Fruit fly (Drosophila melanogaster): ENCODE data around the gene CG16964.

DNA sequence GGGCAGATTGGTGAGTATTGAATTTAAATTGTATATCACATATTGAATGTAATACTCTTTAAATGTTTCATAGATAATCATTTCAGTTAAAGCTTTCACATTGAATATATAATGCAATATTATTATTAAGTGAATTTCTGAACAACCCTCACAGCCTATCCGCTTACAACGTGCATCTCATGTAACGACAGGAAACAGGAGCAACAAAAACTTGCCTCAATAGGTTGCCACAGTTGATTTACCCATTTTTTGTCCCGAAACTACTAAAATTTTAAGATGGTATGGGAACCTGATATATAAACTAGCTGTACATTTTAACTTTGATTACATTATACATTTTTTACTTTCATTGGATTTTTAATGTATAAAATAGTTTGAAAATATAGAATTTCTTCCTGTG lies 11.0 kb downstream of the CG16964 start:
- TF ChIP-seq OdsH (GFP tag; optimal IDR thresholded peaks at IDR 0.05), result no peak
- no peak for TF ChIP-seq Hr78 (GFP tag; optimal IDR thresholded peaks at IDR 0.05)
- TF ChIP-seq h (GFP tag; optimal IDR thresholded peaks at IDR 0.05), result no peak
- no peak for TF ChIP-seq usp (GFP tag; optimal IDR thresholded peaks at IDR 0.05)
- TF ChIP-seq tai (GFP tag; optimal IDR thresholded peaks at IDR 0.05), result no peak
- no peak for TF ChIP-seq psq (GFP tag; optimal IDR thresholded peaks at IDR 0.05)
- TF ChIP-seq Jra (GFP tag; optimal IDR thresholded peaks at IDR 0.05), result no peak
- TF ChIP-seq jim (GFP tag; optimal IDR thresholded peaks at IDR 0.05), result no peak
- no peak for TF ChIP-seq Abd-B (GFP tag; optimal IDR thresholded peaks at IDR 0.05)
- no peak for TF ChIP-seq lola (GFP tag; optimal IDR thresholded peaks at IDR 0.05)
- no peak for TF ChIP-seq N (GFP tag; optimal IDR thresholded peaks at IDR 0.05)
